Fruit fly (Drosophila melanogaster): ENCODE measurements around the gene CG4669.

CG4669 gene

dm6 chr3L:5186807-5187571 lies 47.3 kb upstream of the CG4669 start (continued):
- TF ChIP-seq CG10654 (GFP tag; optimal IDR thresholded peaks at IDR 0.05) (peak; percentile 86), CG5245 (GFP tag; optimal IDR thresholded peaks at IDR 0.05) (peak; percentile 88), dmrt11E (tag; optimal IDR thresholded peaks at IDR 0.05) (peak; percentile 93), Gsc (GFP tag; IDR thresholded peaks at IDR 0.05) (peak; percentile 63), CkIIα-i1 (GFP tag; IDR thresholded peaks at IDR 0.05) (no peak), Six4 (GFP tag; optimal IDR thresholded peaks at IDR 0.05) (peak; percentile 87), slp2 (GFP tag; optimal IDR thresholded peaks at IDR 0.05) (peak; percentile 90), D19A (tag; optimal IDR thresholded peaks at IDR 0.05) (peak; percentile 90), bcd (GFP tag; optimal IDR thresholded peaks at IDR 0.05) (peak; percentile 89), CG11398 (GFP tag; optimal IDR thresholded peaks at IDR 0.05) (peak; percentile 83), CG9609 (GFP tag; optimal IDR thresholded peaks at IDR 0.05) (peak; percentile 82), CG3838 (GFP tag; optimal IDR thresholded peaks at IDR 0.05) (peak; percentile 36), nmo (GFP tag; optimal IDR thresholded peaks at IDR 0.05) (peak; percentile 91), CG3847 (GFP tag; IDR thresholded peaks at IDR 0.05) (peak; percentile 70), CG9932 (GFP tag; IDR thresholded peaks at IDR 0.05) (peak; percentile 60), z (GFP tag; IDR thresholded peaks at IDR 0.05) (peak; percentile 72; the same call in 2 of the 3 replicates), CG10979 (tag; optimal IDR thresholded peaks at IDR 0.05) (peak; percentile 93), cg (GFP tag; optimal IDR thresholded peaks at IDR 0.05) (peak; percentile 57), CG33213 (GFP tag; optimal IDR thresholded peaks at IDR 0.05) (peak; percentile 68), CG18011 (GFP tag; optimal IDR thresholded peaks at IDR 0.05) (peak; percentile 67), B-H1 (GFP tag; IDR thresholded peaks at IDR 0.05) (peak; percentile 77), CG14667 (GFP tag; IDR thresholded peaks at IDR 0.05) (peak; percentile 70), HHEX (GFP tag; optimal IDR thresholded peaks at IDR 0.05) (peak; percentile 86), al (GFP tag; IDR thresholded peaks at IDR 0.05) (peak; percentile 74), gem (tag; optimal IDR thresholded peaks at IDR 0.05) (peak; percentile 95), Xrp1 (GFP tag; IDR thresholded peaks at IDR 0.05) (peak; percentile 95), CG8765 (GFP tag; IDR thresholded peaks at IDR 0.05) (peak; percentile 74), dpn (GFP tag; optimal IDR thresholded peaks at IDR 0.05) (peak; percentile 88 to 90), CG9817 (tag; optimal IDR thresholded peaks at IDR 0.05) (peak; percentile 76), grn (GFP tag; optimal IDR thresholded peaks at IDR 0.05) (peak; percentile 30), nau (GFP tag; optimal IDR thresholded peaks at IDR 0.05) (peak; percentile 86), Sry-δ (GFP tag; optimal IDR thresholded peaks at IDR 0.05) (peak; percentile 21), CG4404 (GFP tag; IDR thresholded peaks at IDR 0.05) (peak; percentile 77), Dad (GFP tag; optimal IDR thresholded peaks at IDR 0.05) (peak; percentile 73), Side (GFP tag; optimal IDR thresholded peaks at IDR 0.05) (peak; percentile 90), CG14050 (GFP tag; IDR thresholded peaks at IDR 0.05) (peak; percentile 87), gsb-n (tag; optimal IDR thresholded peaks at IDR 0.05) (peak; percentile 93), CG3995 (GFP tag; optimal IDR thresholded peaks at IDR 0.05) (peak; percentile 45), Myb (GFP tag; optimal IDR thresholded peaks at IDR 0.05) (peak; percentile 58), kay (GFP tag; optimal IDR thresholded peaks at IDR 0.05) (peak; percentile 94), CG12071 (GFP tag; optimal IDR thresholded peaks at IDR 0.05) (peak; percentile 93), CG8359 (GFP tag; optimal IDR thresholded peaks at IDR 0.05; ENCODE audit: borderline replicate concordance) (peak; percentile 81), klu (GFP tag; IDR thresholded peaks at IDR 0.05) (peak; percentile 60; the same call in 1 of the 2 replicates), sr (GFP tag; IDR thresholded peaks at IDR 0.05) (peak; percentile 59; the same call in 1 of the 3 replicates), crp (GFP tag; optimal IDR thresholded peaks at IDR 0.05) (peak in 1 of 2 experiments; percentile 46), phol (tag; optimal IDR thresholded peaks at IDR 0.05) (peak; percentile 92), chn (GFP tag; optimal IDR thresholded peaks at IDR 0.05) (peak; percentile 82), org-1 (GFP tag; optimal IDR thresholded peaks at IDR 0.05) (peak; percentile 92), Dll (GFP tag; IDR thresholded peaks at IDR 0.05; ENCODE audit: partially characterized antibody) (no peak)

All from whole organism, embryonic.